Worm (Caenorhabditis elegans): ENCODE results near the gene K10D6.3.

DNA sequence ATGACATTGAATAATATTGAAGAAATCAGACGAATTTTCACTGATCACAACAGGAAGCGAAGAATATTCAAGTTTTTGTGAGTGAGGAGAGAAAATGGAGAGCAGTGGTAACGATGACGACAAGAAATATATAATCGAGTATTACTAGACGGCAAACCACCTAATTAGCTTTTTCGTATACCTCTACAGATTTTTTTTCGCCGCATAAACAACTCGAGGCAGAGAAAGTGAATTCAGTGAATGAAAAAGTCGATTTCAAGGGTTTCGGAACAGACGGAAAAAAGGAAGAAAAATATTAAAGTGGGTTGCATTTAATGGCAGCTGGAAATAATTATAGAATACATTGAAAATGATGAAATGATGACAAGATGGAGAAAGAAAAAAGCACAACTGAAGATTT, 22.8 kb upstream of the K10D6.3 start, which contains the start of gene gpa-1:
- TF ChIP-seq ama-1 (optimal IDR thresholded peaks at IDR 0.05) (no peak), sea-1 (GFP tag; conservative IDR thresholded peaks at IDR 0.05) (no peak), B0310.2 (tag; optimal IDR thresholded peaks at IDR 0.05) (no peak), tra-4 (tag; optimal IDR thresholded peaks at IDR 0.05) (no peak), F13C5.2 (tag; optimal IDR thresholded peaks at IDR 0.05) (no peak), flt-1 (GFP tag; IDR thresholded peaks at IDR 0.05) (no peak), hmg-4 (GFP tag; optimal IDR thresholded peaks at IDR 0.05) (no peak), ceh-36 (tag; optimal IDR thresholded peaks at IDR 0.05) (no peak), scrt-1 (GFP tag; IDR thresholded peaks at IDR 0.05) (no peak)

Measured in whole organism, early embryonic.